Worm (Caenorhabditis elegans) whole organism, L2 larva: ENCODE data around the gene lag-2.

Experiments used
- ZK546.5 ChIP-seq: sonication (generic microtip); optimal IDR thresholded peaks from 2 replicates; lab custom pipeline; 2017; ENCODE audit warnings: missing biosample characterization, missing genetic modification characterization
- ama-1 ChIP-seq: fragments of 150-350 bp; optimal IDR thresholded peaks from 2 replicates; lab custom pipeline; 2018; ENCODE audit warnings: inconsistent platforms
- lin-11 ChIP-seq: fragments of 150-350 bp; sonication (generic microtip); optimal IDR thresholded peaks from 2 replicates; lab custom pipeline; 2014; ENCODE audit warnings: missing biosample characterization, missing genetic modification characterization, inconsistent platforms, mixed read lengths
- nhr-10 ChIP-seq: sonication (generic microtip); optimal IDR thresholded peaks from 2 replicates; lab custom pipeline; 2017; ENCODE audit warnings: missing biosample characterization, missing genetic modification characterization
- nhr-11 ChIP-seq: fragments of 150-350 bp; optimal IDR thresholded peaks from 2 replicates; lab custom pipeline; 2014; ENCODE audit warnings: missing biosample characterization, missing genetic modification characterization
- nhr-237 ChIP-seq: fragments of 150-350 bp; optimal IDR thresholded peaks from 2 replicates; lab custom pipeline; 2014; ENCODE audit warnings: missing biosample characterization, missing genetic modification characterization
- nhr-77 ChIP-seq: fragments of 150-350 bp; optimal IDR thresholded peaks from 2 replicates; lab custom pipeline; 2014; ENCODE audit warnings: missing biosample characterization, missing genetic modification characterization
- skn-1 ChIP-seq: sonication (generic microtip); optimal IDR thresholded peaks from 2 replicates; lab custom pipeline; 2017; ENCODE audit warnings: missing biosample characterization, missing genetic modification characterization
- unc-55 ChIP-seq: fragments of 150-350 bp; sonication (generic microtip); optimal IDR thresholded peaks from 3 replicates; lab custom pipeline; 2014; ENCODE audit warnings: missing biosample characterization, missing genetic modification reagents, missing genetic modification characterization

DNA sequence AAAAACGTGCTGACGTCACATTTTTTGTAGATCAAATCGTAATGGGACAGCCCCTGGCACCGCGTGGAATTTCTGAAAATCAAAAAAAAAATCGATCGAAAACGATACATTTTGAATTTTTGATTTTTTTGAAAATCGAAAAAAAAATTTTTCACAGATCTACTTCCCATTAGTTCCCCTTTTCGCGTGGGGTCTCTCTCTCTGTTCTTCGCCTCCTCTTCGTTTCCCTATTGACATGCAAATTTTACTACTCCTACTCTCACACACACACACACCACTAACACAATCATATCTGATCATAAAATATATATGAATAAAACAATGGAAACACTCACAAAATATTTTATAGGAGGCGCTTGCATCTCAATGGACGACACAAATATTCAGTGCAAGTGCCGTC is 30.5 kb downstream of the lag-2 start:
- TF ChIP-seq nhr-237 (tag; lab: Kevin White, UChicago) (no peak), ama-1 (lab: Kevin White, UChicago) (no peak), nhr-10 (no peak), unc-55 (GFP tag; lab: Kevin White, UChicago) (no peak), lin-11 (tag; lab: Kevin White, UChicago) (no peak), nhr-77 (tag; lab: Kevin White, UChicago) (no peak), ZK546.5 (tag; lab: Kevin White, UChicago) (no peak), skn-1 (no peak), nhr-11 (tag; lab: Kevin White, UChicago) (no peak)
